Fruit fly (Drosophila melanogaster): ENCODE measurements around the gene cact.
A peak's percentile ranks its signal among the peaks of the same experiment; 100 is the strongest.

Gene cact

DNA sequence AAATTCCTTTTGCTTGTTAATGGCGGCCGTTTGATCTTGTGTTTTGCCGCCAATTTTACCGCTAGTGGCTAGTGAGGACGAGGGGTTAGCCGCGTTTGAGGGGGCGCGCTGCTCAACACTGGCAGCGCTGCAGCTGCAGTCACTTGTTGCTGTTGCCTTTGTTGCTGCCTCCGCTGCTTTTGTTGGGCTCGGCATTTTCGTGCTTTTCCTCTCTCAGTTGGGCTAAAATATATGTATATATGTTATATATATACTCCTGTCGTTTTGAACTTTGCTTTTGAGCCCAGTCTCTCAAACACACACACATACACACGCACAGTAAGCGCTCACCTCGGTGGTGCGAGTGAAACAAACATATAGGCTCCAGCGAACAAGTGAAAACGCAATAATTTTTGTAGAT lies 1.2 kb downstream of the cact start (continued):
- TF ChIP-seq mirr (GFP tag; optimal IDR thresholded peaks at IDR 0.05) = peak; percentile 1
- TF ChIP-seq CG11504 (tag; optimal IDR thresholded peaks at IDR 0.05) = peak; percentile 11
- 0 out of 3 replicates have a peak, but pooled peaks have one; percentile 8 for TF ChIP-seq sr (GFP tag; IDR thresholded peaks at IDR 0.05)
- TF ChIP-seq HLH3B (GFP tag; IDR thresholded peaks at IDR 0.05) = peak; percentile 7; the same call in 1 of the 2 replicates
- TF ChIP-seq scrt (GFP tag; optimal IDR thresholded peaks at IDR 0.05) = peak; percentile 82
- no peak for TF ChIP-seq CG10462 (GFP tag; optimal IDR thresholded peaks at IDR 0.05)
- TF ChIP-seq CG11696 (GFP tag; IDR thresholded peaks at IDR 0.05) = 0 out of 2 replicates have a peak, but pooled peaks have one; percentile 28
- peak; percentile 23 for TF ChIP-seq lab (GFP tag; optimal IDR thresholded peaks at IDR 0.05)
- TF ChIP-seq CG15601 (tag; optimal IDR thresholded peaks at IDR 0.05) = no peak
- TF ChIP-seq Bteb2 (GFP tag; optimal IDR thresholded peaks at IDR 0.05) = no peak
- TF ChIP-seq corto (GFP tag; optimal IDR thresholded peaks at IDR 0.05) = peak; percentile 62
- peak; percentile 16 for TF ChIP-seq CG7987 (GFP tag; optimal IDR thresholded peaks at IDR 0.05)
- TF ChIP-seq CG4404 (GFP tag; IDR thresholded peaks at IDR 0.05) = no peak
- TF ChIP-seq Rfx (GFP tag; IDR thresholded peaks at IDR 0.05) = 0 out of 2 replicates have a peak, but pooled peaks have one; percentile 27
- peak; percentile 46 for TF ChIP-seq Med (GFP tag)
- no peak for TF ChIP-seq ato (GFP tag; IDR thresholded peaks at IDR 0.05; ENCODE audit: partially characterized antibody)
- TF ChIP-seq CG17186 (GFP tag; optimal IDR thresholded peaks at IDR 0.05) = no peak
- TF ChIP-seq kah (GFP tag; optimal IDR thresholded peaks at IDR 0.05) = peak; percentile 98
- peak; percentile 59 for TF ChIP-seq lbe (GFP tag; optimal IDR thresholded peaks at IDR 0.05)
- TF ChIP-seq seq (GFP tag; IDR thresholded peaks at IDR 0.05) = peak; percentile 29; the same call in 1 of the 2 replicates
- no peak for TF ChIP-seq CG2202 (tag; optimal IDR thresholded peaks at IDR 0.05)
- no peak for TF ChIP-seq fd64A (GFP tag; optimal IDR thresholded peaks at IDR 0.05)

- no peak for TF ChIP-seq Mes4 (GFP tag; optimal IDR thresholded peaks at IDR 0.05)
- no peak for TF ChIP-seq HLH54F (GFP tag; optimal IDR thresholded peaks at IDR 0.05)
- no peak for TF ChIP-seq Doc3 (GFP tag; IDR thresholded peaks at IDR 0.05; ENCODE audit: partially characterized antibody)
- peak; percentile 40 for TF ChIP-seq sd (tag; optimal IDR thresholded peaks at IDR 0.05)
- TF ChIP-seq ken (GFP tag; IDR thresholded peaks at IDR 0.05) = no peak
- TF ChIP-seq Hmr (GFP tag; optimal IDR thresholded peaks at IDR 0.05) = no peak
- no peak for TF ChIP-seq CG6791 (GFP tag; IDR thresholded peaks at IDR 0.05; ENCODE audit: partially characterized antibody)
- no peak for TF ChIP-seq Ravus (GFP tag; IDR thresholded peaks at IDR 0.05)
- no peak for TF ChIP-seq CG10654 (GFP tag; optimal IDR thresholded peaks at IDR 0.05)
- no peak for TF ChIP-seq CG14860 (GFP tag; IDR thresholded peaks at IDR 0.05; ENCODE audit: partially characterized antibody)
- no peak for TF ChIP-seq CG18619 (GFP tag; optimal IDR thresholded peaks at IDR 0.05)
- peak; percentile 69 for TF ChIP-seq twi (tag; optimal IDR thresholded peaks at IDR 0.05)
- TF ChIP-seq CG9215 (GFP tag; IDR thresholded peaks at IDR 0.05) = no peak
- TF ChIP-seq Ssrp (tag; optimal IDR thresholded peaks at IDR 0.05) = no peak
- TF ChIP-seq CG17612 (GFP tag; IDR thresholded peaks at IDR 0.05) = no peak
- TF ChIP-seq pum (GFP tag; optimal IDR thresholded peaks at IDR 0.05) = no peak
- no peak for TF ChIP-seq lab (GFP tag; optimal IDR thresholded peaks at IDR 0.05)
- no peak for TF ChIP-seq Drgx (GFP tag; IDR thresholded peaks at IDR 0.05)
- TF ChIP-seq CG6813 (GFP tag; optimal IDR thresholded peaks at IDR 0.05) = no peak
- no peak for TF ChIP-seq hbn (GFP tag; IDR thresholded peaks at IDR 0.05; ENCODE audit: partially characterized antibody)
- no peak for TF ChIP-seq CG8478 (optimal IDR thresholded peaks at IDR 0.05)
- peak; percentile 58; the same call in 2 of the 3 replicates for TF ChIP-seq CG2199 (GFP tag; IDR thresholded peaks at IDR 0.05)
- no peak for TF ChIP-seq lmd (GFP tag; IDR thresholded peaks at IDR 0.05)
- TF ChIP-seq usp (GFP tag; optimal IDR thresholded peaks at IDR 0.05) = no peak
- TF ChIP-seq CG31441 (GFP tag; IDR thresholded peaks at IDR 0.05) = no peak
- no peak for TF ChIP-seq CG10543 (GFP tag; optimal IDR thresholded peaks at IDR 0.05)
- no peak for TF ChIP-seq az2 (GFP tag; optimal IDR thresholded peaks at IDR 0.05)
- no peak for TF ChIP-seq phol (tag; optimal IDR thresholded peaks at IDR 0.05)
- no peak for TF ChIP-seq rib (GFP tag; IDR thresholded peaks at IDR 0.05)
- no peak for TF ChIP-seq Bteb2 (GFP tag; optimal IDR thresholded peaks at IDR 0.05)
- no peak for TF ChIP-seq ab (GFP tag; optimal IDR thresholded peaks at IDR 0.05)
These were observed 2.5 kb downstream of the cact start for dm6 chr2L:16323544-16323943.

All from whole organism, embryonic.